Worm (Caenorhabditis elegans) whole organism, mixed stage, embryonic: ENCODE results near the gene Y38H6C.8.

Experiments
- cnd-1 ChIP-seq: fragments of 200-800 bp; sonication (Bioruptor generic); optimal IDR thresholded peaks from 2 replicates; lab custom pipeline; 2018; ENCODE audit warnings: mild to moderate bottlenecking, missing genetic modification characterization, missing compliant biosample characterization
- ham-2 ChIP-seq: fragments of 200-800 bp; sonication (Bioruptor generic); optimal IDR thresholded peaks from 2 replicates; lab custom pipeline; 2018; ENCODE audit warnings: mild to moderate bottlenecking, missing genetic modification characterization, missing compliant biosample characterization
- nhr-76 ChIP-seq: sonication (generic microtip); optimal IDR thresholded peaks from 2 replicates; lab custom pipeline; 2017; ENCODE audit warnings: missing biosample characterization, missing genetic modification characterization
- sem-2 ChIP-seq: fragments of 200-800 bp; sonication (Bioruptor generic); optimal IDR thresholded peaks from 2 replicates; lab custom pipeline; 2018; ENCODE audit warnings: mild to moderate bottlenecking, missing genetic modification characterization, missing compliant biosample characterization
- snpc-4 ChIP-seq: fragments of 150-350 bp; optimal IDR thresholded peaks from 2 replicates; lab custom pipeline; 2014; ENCODE audit warnings: missing biosample characterization, missing genetic modification characterization
- unc-62 ChIP-seq: fragments of 150-350 bp; optimal IDR thresholded peaks from 2 replicates; lab custom pipeline; 2014; ENCODE audit warnings: missing biosample characterization, missing genetic modification reagents, missing genetic modification characterization

ce11 chrV:20518927-20519326 lies 5.2 kb downstream of the Y38H6C.8 start, which contains the start of gene Y38H6C.25:
- TF ChIP-seq snpc-4 (tag; lab: Kevin White, UChicago), result no peak
- no peak for TF ChIP-seq cnd-1 (tag; lab: Kevin White, UChicago)
- TF ChIP-seq sem-2 (GFP tag; lab: Kevin White, UChicago), result no peak
- TF ChIP-seq unc-62 (GFP tag; lab: Kevin White, UChicago), result no peak
- TF ChIP-seq nhr-76 (tag; lab: Kevin White, UChicago), result no peak
- no peak for TF ChIP-seq ham-2
